Fruit fly (Drosophila melanogaster) whole organism, embryonic: Measurements from ENCODE around the gene Ttc19.

ENCODE experiments used
- Atf-2 ChIP-seq: fragments of 200-800 bp; sonication (Bioruptor generic); optimal IDR thresholded peaks from 2 replicates; lab custom pipeline; 2016; ENCODE audit warnings: missing biosample characterization, missing genetic modification characterization
- Awh ChIP-seq: fragments of 200-800 bp; sonication (Bioruptor generic); IDR thresholded peaks from 2 replicates; pipeline ENCODE4, ENCODE4 v1.3.6; 2022; ENCODE audit warnings: missing biosample characterization, missing genetic modification characterization
- B-H1 ChIP-seq: fragments of 200-800 bp; sonication (Bioruptor generic); IDR thresholded peaks from 3 replicates; pipeline ENCODE4 v1.3.6; 2022; ENCODE audit warnings: missing biosample characterization, missing genetic modification characterization
- CG10267 ChIP-seq: fragments of 200-800 bp; sonication (Bioruptor generic); optimal IDR thresholded peaks from 2 replicates; lab custom pipeline; 2018; ENCODE audit warnings: missing biosample characterization, mild to moderate bottlenecking, missing genetic modification characterization, moderate library complexity
- CG10431 ChIP-seq: fragments of 200-800 bp; sonication (Bioruptor generic); optimal IDR thresholded peaks from 3 replicates; lab custom pipeline; 2018; ENCODE audit warnings: missing biosample characterization, mild to moderate bottlenecking, missing genetic modification characterization
- CG11247 ChIP-seq: fragments of 200-800 bp; sonication (Bioruptor generic); IDR thresholded peaks from 2 replicates; pipeline ENCODE4 v1.3.6; 2022; ENCODE audit warnings: missing biosample characterization, missing genetic modification characterization
- CG12071 ChIP-seq: fragments of 200-800 bp; sonication (Bioruptor generic); optimal IDR thresholded peaks from 3 replicates; lab custom pipeline; 2018; ENCODE audit warnings: missing biosample characterization, mild to moderate bottlenecking, missing genetic modification characterization
- CG13287 ChIP-seq: fragments of 200-800 bp; sonication (Bioruptor generic); IDR thresholded peaks from 2 replicates; pipeline ENCODE4 v1.3.6; 2022; ENCODE audit warnings: missing biosample characterization, missing genetic modification characterization; ENCODE audit not compliant: partially characterized antibody
- CG14014 ChIP-seq: fragments of 200-800 bp; sonication (Bioruptor generic); IDR thresholded peaks from 2 replicates; pipeline ENCODE4 v1.3.6; 2022; ENCODE audit warnings: missing biosample characterization, missing genetic modification characterization
- CG14710 ChIP-seq: fragments of 200-800 bp; sonication (Bioruptor generic); optimal IDR thresholded peaks from 3 replicates; lab custom pipeline; 2019; ENCODE audit warnings: missing biosample characterization, mild to moderate bottlenecking, missing genetic modification characterization, moderate library complexity
- CG15269 ChIP-seq: fragments of 200-800 bp; sonication (Bioruptor generic); optimal IDR thresholded peaks from 2 replicates; lab custom pipeline; 2018; ENCODE audit warnings: missing biosample characterization, mild to moderate bottlenecking, missing genetic modification characterization, moderate library complexity
- CG1603 ChIP-seq: fragments of 200-800 bp; sonication (Bioruptor generic); optimal IDR thresholded peaks from 2 replicates; lab custom pipeline; 2019; ENCODE audit warnings: missing biosample characterization, mild to moderate bottlenecking, missing genetic modification characterization, moderate library complexity
- CG16779 ChIP-seq: fragments of 200-800 bp; sonication (Bioruptor generic); IDR thresholded peaks from 2 replicates; pipeline ENCODE4 v1.3.6; 2022; ENCODE audit warnings: missing biosample characterization, missing genetic modification characterization
- CG17361 ChIP-seq: fragments of 200-800 bp; sonication (Bioruptor generic); IDR thresholded peaks from 3 replicates; pipeline ENCODE4 v1.3.6; 2022; ENCODE audit warnings: missing biosample characterization, missing genetic modification characterization
- CG3163 ChIP-seq: fragments of 200-800 bp; sonication (Bioruptor generic); optimal IDR thresholded peaks from 3 replicates; lab custom pipeline; 2016; ENCODE audit warnings: missing biosample characterization, missing genetic modification characterization
- CG32532 ChIP-seq: fragments of 200-800 bp; sonication (Bioruptor generic); IDR thresholded peaks from 2 replicates; pipeline ENCODE4 v1.3.6; 2022; ENCODE audit warnings: missing biosample characterization, missing genetic modification characterization
- CG32767 ChIP-seq: fragments of 200-800 bp; sonication (Bioruptor generic); IDR thresholded peaks from 2 replicates; pipeline ENCODE4 v1.3.6; 2022; ENCODE audit warnings: missing biosample characterization, missing genetic modification characterization
- CG33557 ChIP-seq: fragments of 200-800 bp; sonication (Bioruptor generic); optimal IDR thresholded peaks from 2 replicates; lab custom pipeline; 2019; ENCODE audit warnings: missing biosample characterization, mild to moderate bottlenecking, missing genetic modification characterization, moderate library complexity
- CG4617 ChIP-seq: fragments of 200-800 bp; sonication (Bioruptor generic); optimal IDR thresholded peaks from 3 replicates; lab custom pipeline; 2016; ENCODE audit warnings: missing biosample characterization, missing genetic modification characterization, borderline replicate concordance
- CG4730 ChIP-seq: fragments of 200-800 bp; sonication (Bioruptor generic); IDR thresholded peaks from 2 replicates; pipeline ENCODE4 v1.3.6; 2022; ENCODE audit warnings: missing biosample characterization, missing genetic modification characterization
- CG6175 ChIP-seq: fragments of 200-800 bp; sonication (Bioruptor generic); IDR thresholded peaks from 3 replicates; pipeline ENCODE4 v1.3.6; 2022; ENCODE audit warnings: missing biosample characterization, missing genetic modification characterization
- CG6654 ChIP-seq: fragments of 200-800 bp; sonication (Bioruptor generic); optimal IDR thresholded peaks from 2 replicates; lab custom pipeline; 2017; ENCODE audit warnings: missing biosample characterization, mild to moderate bottlenecking, missing genetic modification characterization
- CG7745 ChIP-seq: fragments of 200-800 bp; sonication (Bioruptor generic); optimal IDR thresholded peaks from 2 replicates; lab custom pipeline; 2018; ENCODE audit warnings: missing biosample characterization, mild to moderate bottlenecking, missing genetic modification characterization, moderate library complexity
- CG8924 ChIP-seq: fragments of 200-800 bp; optimal IDR thresholded peaks from 3 replicates; lab custom pipeline; 2019; ENCODE audit warnings: missing biosample characterization, mild to moderate bottlenecking, missing genetic modification characterization, moderate library complexity
- CG9932 ChIP-seq: fragments of 200-800 bp; sonication (Bioruptor generic); IDR thresholded peaks from 2 replicates; pipeline ENCODE4 v1.3.6; 2022; ENCODE audit warnings: missing biosample characterization, missing genetic modification characterization
- Dp ChIP-seq: fragments of 200-800 bp; sonication (Bioruptor generic); optimal IDR thresholded peaks from 2 replicates; lab custom pipeline; 2018; ENCODE audit warnings: missing biosample characterization, mild to moderate bottlenecking, missing genetic modification characterization, moderate library complexity
- Dref ChIP-seq: fragments of 200-800 bp; sonication (Bioruptor generic); IDR thresholded peaks from 2 replicates; pipeline ENCODE4 v1.3.6; 2022; ENCODE audit warnings: missing biosample characterization, missing genetic modification characterization
- E2f2 ChIP-seq: fragments of 200-800 bp; sonication (Bioruptor generic); IDR thresholded peaks from 2 replicates; pipeline ENCODE4 v1.3.6; 2022; ENCODE audit warnings: missing biosample characterization, missing genetic modification characterization
- Fer2 ChIP-seq: fragments of 200-800 bp; sonication (Bioruptor generic); optimal IDR thresholded peaks from 2 replicates; lab custom pipeline; 2018; ENCODE audit warnings: missing biosample characterization, mild to moderate bottlenecking, missing genetic modification characterization, moderate library complexity
- Hr51 ChIP-seq, 2 experiments: fragments of 200-800 bp; sonication (Bioruptor generic); optimal IDR thresholded peaks; 2 replicates in 1 of 2; 3 replicates in 1 of 2; lab custom pipeline; 2016 to 2018; ENCODE audit warnings: missing biosample characterization in 2 of 2, missing genetic modification characterization in 2 of 2, mild to moderate bottlenecking in 1 of 2, moderate library complexity in 1 of 2
- Mad ChIP-seq: fragments of 200-800 bp; sonication (Bioruptor generic); optimal IDR thresholded peaks from 2 replicates; lab custom pipeline; 2016; ENCODE audit warnings: missing biosample characterization, missing genetic modification characterization
- Med ChIP-seq: fragments of 200-800 bp; sonication (Bioruptor generic); peaks from one replicate; lab custom pipeline; 2016; ENCODE audit warnings: missing biosample characterization, missing genetic modification characterization, mild to moderate bottlenecking, inconsistent platforms, moderate library complexity
- Mes4 ChIP-seq: fragments of 200-800 bp; sonication (Bioruptor generic); optimal IDR thresholded peaks from 2 replicates; lab custom pipeline; 2016; ENCODE audit warnings: missing biosample characterization, missing genetic modification characterization
- Ravus ChIP-seq: fragments of 200-800 bp; sonication (Bioruptor generic); IDR thresholded peaks from 2 replicates; pipeline ENCODE4 v1.3.6; 2022; ENCODE audit warnings: missing biosample characterization, missing genetic modification characterization
- Rfx ChIP-seq: fragments of 200-800 bp; sonication (Bioruptor generic); IDR thresholded peaks from 2 replicates; pipeline ENCODE4 v1.3.6; 2022; ENCODE audit warnings: missing biosample characterization, missing genetic modification characterization
- Sin3A ChIP-seq: fragments of >200 bp; optimal IDR thresholded peaks from 2 replicates; lab custom pipeline; 2018
- btn ChIP-seq: fragments of 200-800 bp; sonication (Bioruptor generic); optimal IDR thresholded peaks from 2 replicates; lab custom pipeline; 2016; ENCODE audit warnings: missing biosample characterization, missing genetic modification characterization
- caup ChIP-seq: fragments of 200-800 bp; sonication (Bioruptor generic); optimal IDR thresholded peaks from 3 replicates; lab custom pipeline; 2017; ENCODE audit warnings: missing biosample characterization, mild to moderate bottlenecking, missing genetic modification characterization, moderate library complexity; ENCODE audit not compliant: severe bottlenecking
- danr ChIP-seq: fragments of 200-800 bp; sonication (Bioruptor generic); IDR thresholded peaks from 2 replicates; pipeline ENCODE4 v1.3.6; 2022; ENCODE audit warnings: missing biosample characterization, missing genetic modification characterization
- dimm ChIP-seq: fragments of 200-800 bp; sonication (Bioruptor generic); IDR thresholded peaks from 2 replicates; pipeline ENCODE4 v1.3.6; 2022; ENCODE audit warnings: missing biosample characterization, missing genetic modification characterization
- disco-r ChIP-seq: fragments of 200-800 bp; sonication (Bioruptor generic); optimal IDR thresholded peaks from 2 replicates; lab custom pipeline; 2016; ENCODE audit warnings: missing biosample characterization, missing genetic modification characterization
- gce ChIP-seq: fragments of 200-800 bp; sonication (Bioruptor generic); IDR thresholded peaks from 3 replicates; pipeline ENCODE4 v1.3.6; 2022; ENCODE audit warnings: missing biosample characterization, missing genetic modification characterization
- gsb ChIP-seq: fragments of 200-800 bp; sonication (Bioruptor generic); IDR thresholded peaks from 2 replicates; pipeline ENCODE4 v1.3.6; 2022; ENCODE audit warnings: missing biosample characterization, missing genetic modification characterization
- gsb-n ChIP-seq: fragments of 200-800 bp; sonication (Bioruptor generic); optimal IDR thresholded peaks from 3 replicates; lab custom pipeline; 2018; ENCODE audit warnings: missing biosample characterization, mild to moderate bottlenecking, missing genetic modification characterization
- ind ChIP-seq: fragments of 200-800 bp; sonication (Bioruptor generic); optimal IDR thresholded peaks from 3 replicates; lab custom pipeline; 2016; ENCODE audit warnings: missing biosample characterization, missing genetic modification characterization
- nmo ChIP-seq: fragments of 200-800 bp; sonication (Bioruptor generic); optimal IDR thresholded peaks from 2 replicates; lab custom pipeline; 2018; ENCODE audit warnings: missing biosample characterization, mild to moderate bottlenecking, missing genetic modification characterization, moderate library complexity
- sima ChIP-seq: fragments of 200-800 bp; sonication (Bioruptor generic); optimal IDR thresholded peaks from 2 replicates; lab custom pipeline; 2016; ENCODE audit warnings: missing biosample characterization, missing genetic modification characterization
- tgo ChIP-seq: fragments of 200-800 bp; sonication (Bioruptor generic); IDR thresholded peaks from 3 replicates; pipeline ENCODE4 v1.3.6; 2022; ENCODE audit warnings: missing biosample characterization, missing genetic modification characterization
- trem ChIP-seq: fragments of 200-800 bp; optimal IDR thresholded peaks from 3 replicates; lab custom pipeline; 2019; ENCODE audit warnings: missing biosample characterization, mild to moderate bottlenecking, missing genetic modification characterization, moderate library complexity
- trh ChIP-seq: fragments of 200-800 bp; sonication (Bioruptor generic); optimal IDR thresholded peaks from 2 replicates; lab custom pipeline; 2016; ENCODE audit warnings: missing biosample characterization, missing genetic modification characterization
- usp ChIP-seq: fragments of >200 bp; optimal IDR thresholded peaks from 2 replicates; lab custom pipeline; 2017; ENCODE audit warnings: missing biosample characterization, missing genetic modification characterization
- zfh1 ChIP-seq: fragments of 200-800 bp; sonication (Bioruptor generic); IDR thresholded peaks from 3 replicates; pipeline ENCODE4 v1.3.6; 2022; ENCODE audit warnings: missing biosample characterization, missing genetic modification characterization

Ttc19 gene

DNA sequence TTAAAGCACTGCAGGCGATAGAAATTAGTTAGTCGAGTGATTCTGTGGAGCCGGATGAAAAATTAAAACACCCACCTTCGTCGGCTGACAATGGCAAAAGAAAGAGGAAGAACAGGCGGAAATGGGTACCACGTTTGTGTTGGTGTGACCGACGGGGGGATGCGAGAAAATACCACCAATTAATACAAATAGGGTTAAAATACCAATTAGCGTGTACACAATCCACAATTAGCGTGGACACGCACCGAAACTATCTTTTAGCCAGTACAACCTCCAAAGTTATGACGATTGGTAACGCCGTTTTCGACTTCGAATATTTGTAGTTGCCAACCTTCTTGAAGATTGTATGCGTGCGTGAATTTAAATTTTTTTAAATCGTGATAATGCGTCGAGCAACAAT lies 35.8 kb downstream of the Ttc19 start, which contains the start of gene RpL30 (continued):
- TF ChIP-seq CG32767 (GFP tag; lab: Robert Waterston, UW) (peak; percentile 56), CG15269 (tag; lab: Kevin White, UChicago) (peak; percentile 79), btn (GFP tag; lab: Kevin White, UChicago) (peak; percentile 92), disco-r (GFP tag; lab: Kevin White, UChicago) (peak; percentile 84), Dref (peak; percentile 52), CG11247 (peak; percentile 81), CG7745 (peak; percentile 71), CG16779 (GFP tag; lab: Robert Waterston, UW) (peak; percentile 91), CG12071 (peak; percentile 95), Fer2 (tag; lab: Kevin White, UChicago) (peak; percentile 68), usp (no peak), tgo (GFP tag; lab: Robert Waterston, UW) (peak; percentile 81), CG1603 (tag; lab: Kevin White, UChicago) (peak; percentile 97), trh (peak; percentile 80), zfh1 (GFP tag; lab: Robert Waterston, UW) (peak; percentile 91), gsb-n (tag; lab: Kevin White, UChicago) (peak; percentile 91), CG4617 (GFP tag; lab: Kevin White, UChicago) (peak; percentile 79), E2f2 (GFP tag; lab: Robert Waterston, UW) (peak; percentile 99), caup (GFP tag; lab: Kevin White, UChicago) (peak; percentile 98), nmo (peak; percentile 88), Awh (peak; percentile 80), Sin3A (lab: Kevin White, UChicago) (peak; percentile 84), sima (peak; percentile 64), CG14014 (GFP tag; lab: Robert Waterston, UW) (peak; percentile 90), CG10267 (tag; lab: Kevin White, UChicago) (peak; percentile 92), CG9932 (peak; percentile 86), gsb (GFP tag; lab: Robert Waterston, UW) (peak; percentile 74), CG17361 (GFP tag; lab: Robert Waterston, UW) (peak; percentile 78), ind (GFP tag; lab: Kevin White, UChicago) (peak; percentile 62), trem (tag; lab: Kevin White, UChicago) (peak; percentile 92), dimm (GFP tag; lab: Robert Waterston, UW) (peak; percentile 50; the same call in 1 of the 2 replicates), danr (GFP tag; lab: Robert Waterston, UW) (0 out of 2 replicates have a peak, but pooled peaks have one; percentile 27), CG14710 (tag; lab: Kevin White, UChicago) (peak; percentile 92), Hr51 (GFP tag; optimal IDR thresholded peaks at IDR 0.05; lab: Kevin White, UChicago) (peak; percentile 79 to 84), Dp (GFP tag; lab: Kevin White, UChicago) (peak; percentile 95), Mes4 (GFP tag; lab: Kevin White, UChicago) (peak; percentile 98), CG13287 (GFP tag; lab: Robert Waterston, UW) (peak; percentile 82), CG4730 (GFP tag; lab: Robert Waterston, UW) (peak; percentile 17; the same call in 1 of the 2 replicates), B-H1 (GFP tag; lab: Robert Waterston, UW) (peak; percentile 62; the same call in 1 of the 3 replicates), Med (GFP tag; lab: Kevin White, UChicago) (peak; percentile 99), Rfx (peak; percentile 93), gce (GFP tag; lab: Robert Waterston, UW) (peak; percentile 94), CG6175 (GFP tag; lab: Robert Waterston, UW) (peak; percentile 82; the same call in 2 of the 3 replicates), CG32532 (GFP tag; lab: Robert Waterston, UW) (peak; percentile 93), Atf-2 (GFP tag; lab: Kevin White, UChicago) (peak; percentile 66), CG33557 (GFP tag; lab: Kevin White, UChicago) (peak; percentile 67), Mad (GFP tag; lab: Kevin White, UChicago) (peak; percentile 91), Ravus (GFP tag; lab: Robert Waterston, UW) (no peak), CG8924 (tag; lab: Kevin White, UChicago) (peak; percentile 87), CG10431 (GFP tag; lab: Kevin White, UChicago) (peak; percentile 94), CG6654 (GFP tag; lab: Kevin White, UChicago) (peak; percentile 63), CG3163 (GFP tag; lab: Kevin White, UChicago) (peak; percentile 82)
